Fruit fly (Drosophila melanogaster): ENCODE measurements around the gene Polr1E.

Gene Polr1E

dm6 chr3R:18310766-18311367 is 9.3 kb upstream of the Polr1E start (continued):
- TF ChIP-seq Ets65A (GFP tag) (no peak), mirr (GFP tag; optimal IDR thresholded peaks at IDR 0.05) (no peak), gro (GFP tag; optimal IDR thresholded peaks at IDR 0.05) (no peak), CG31388 (GFP tag; optimal IDR thresholded peaks at IDR 0.05) (no peak), CG10959 (GFP tag; IDR thresholded peaks at IDR 0.05) (no peak), CG2120 (GFP tag; optimal IDR thresholded peaks at IDR 0.05) (peak; percentile 3), trem (tag; optimal IDR thresholded peaks at IDR 0.05) (no peak), Max (GFP tag; optimal IDR thresholded peaks at IDR 0.05) (no peak), CG10462 (GFP tag; optimal IDR thresholded peaks at IDR 0.05) (no peak), CkIIα-i1 (GFP tag; IDR thresholded peaks at IDR 0.05) (no peak), CG3995 (GFP tag; optimal IDR thresholded peaks at IDR 0.05) (no peak), CG13287 (GFP tag; IDR thresholded peaks at IDR 0.05; ENCODE audit: partially characterized antibody) (peak; percentile 12; the same call in 1 of the 2 replicates), Xbp1 (GFP tag; optimal IDR thresholded peaks at IDR 0.05) (no peak), H2.0 (GFP tag; IDR thresholded peaks at IDR 0.05) (no peak), rib (GFP tag; IDR thresholded peaks at IDR 0.05) (0 out of 2 replicates have a peak, but pooled peaks have one; percentile 40), bab2 (GFP tag; optimal IDR thresholded peaks at IDR 0.05) (no peak), CG3163 (GFP tag; optimal IDR thresholded peaks at IDR 0.05) (no peak), CG17612 (GFP tag; IDR thresholded peaks at IDR 0.05) (no peak), fru (optimal IDR thresholded peaks at IDR 0.05) (no peak), CG14710 (tag; optimal IDR thresholded peaks at IDR 0.05) (no peak), lab (GFP tag; optimal IDR thresholded peaks at IDR 0.05) (no peak), nerfin-2 (GFP tag; IDR thresholded peaks at IDR 0.05; ENCODE audit: partially characterized antibody) (0 out of 2 replicates have a peak, but pooled peaks have one; percentile 16), Fer1 (GFP tag; optimal IDR thresholded peaks at IDR 0.05) (no peak), CG16779 (GFP tag; IDR thresholded peaks at IDR 0.05) (no peak), CG4404 (GFP tag; IDR thresholded peaks at IDR 0.05) (no peak), toy (GFP tag; IDR thresholded peaks at IDR 0.05) (no peak), wor (GFP tag; IDR thresholded peaks at IDR 0.05) (no peak), CG3281 (GFP tag; optimal IDR thresholded peaks at IDR 0.05) (peak; percentile 51), ATbp (GFP tag; optimal IDR thresholded peaks at IDR 0.05) (no peak), CG31224 (GFP tag; IDR thresholded peaks at IDR 0.05) (no peak), CG14441 (GFP tag; IDR thresholded peaks at IDR 0.05) (peak; percentile 32), Sox100B (GFP tag; optimal IDR thresholded peaks at IDR 0.05) (no peak), so (GFP tag; IDR thresholded peaks at IDR 0.05) (no peak), CG8290 (GFP tag; optimal IDR thresholded peaks at IDR 0.05) (no peak), CG8290 (tag; optimal IDR thresholded peaks at IDR 0.05) (peak in 1 of 2 experiments; percentile 6), luna (GFP tag; optimal IDR thresholded peaks at IDR 0.05) (no peak), maf-S (GFP tag; optimal IDR thresholded peaks at IDR 0.05) (no peak), CG15073 (GFP tag; optimal IDR thresholded peaks at IDR 0.05) (no peak), CG9932 (GFP tag; IDR thresholded peaks at IDR 0.05) (peak; percentile 43; the same call in 1 of the 2 replicates), CG4360 (GFP tag; IDR thresholded peaks at IDR 0.05) (no peak), phol (tag; optimal IDR thresholded peaks at IDR 0.05) (peak; percentile 49), lilli (GFP tag; optimal IDR thresholded peaks at IDR 0.05) (peak; percentile 2), sd (tag; optimal IDR thresholded peaks at IDR 0.05) (no peak), tx (GFP tag; optimal IDR thresholded peaks at IDR 0.05) (no peak), Adf1 (GFP tag; IDR thresholded peaks at IDR 0.05) (no peak), fd3F (GFP tag; optimal IDR thresholded peaks at IDR 0.05) (no peak), Sry-β (GFP tag; optimal IDR thresholded peaks at IDR 0.05) (no peak), esg (GFP tag; conservative IDR thresholded peaks at IDR 0.05) (no peak), nau (GFP tag; optimal IDR thresholded peaks at IDR 0.05) (no peak), Hr51 (GFP tag; optimal IDR thresholded peaks at IDR 0.05) (no peak), CG12769 (tag; optimal IDR thresholded peaks at IDR 0.05) (peak; percentile 95), ap (GFP tag; IDR thresholded peaks at IDR 0.05) (no peak)
